Worm (Caenorhabditis elegans): ENCODE measurements around the gene col-113.
A peak's percentile ranks its signal among the peaks of the same experiment; 100 is the strongest.

The col-113 gene

ce11 chrIV:7103211-7103679, 49.1 kb downstream of the col-113 start, which contains the start of the genes rde-8 and ZC477.3 (continued):
- TF ChIP-seq set-16 (GFP tag; IDR thresholded peaks at IDR 0.05), result no peak
- no peak for TF ChIP-seq egl-27 (tag; optimal IDR thresholded peaks at IDR 0.05)
- TF ChIP-seq aha-1 (tag), result peak; percentile 87
- no peak for TF ChIP-seq nhr-42 (GFP tag; IDR thresholded peaks at IDR 0.05)
- TF ChIP-seq hlh-11 (tag; optimal IDR thresholded peaks at IDR 0.05), result no peak
- 0 out of 2 replicates have a peak, but pooled peaks have one; percentile 52 for TF ChIP-seq snpc-1.2 (GFP tag; IDR thresholded peaks at IDR 0.05)
- peak; percentile 42 for TF ChIP-seq nhr-102 (tag; optimal IDR thresholded peaks at IDR 0.05)
- no peak for TF ChIP-seq egl-43 (GFP tag; IDR thresholded peaks at IDR 0.05)
- no peak for TF ChIP-seq ZK337.2 (GFP tag; IDR thresholded peaks at IDR 0.05)
- TF ChIP-seq nhr-28 (tag; optimal IDR thresholded peaks at IDR 0.05), result peak; percentile 18
- TF ChIP-seq mdl-1 (tag; optimal IDR thresholded peaks at IDR 0.05), result no peak
- TF ChIP-seq mdt-29 (GFP tag; IDR thresholded peaks at IDR 0.05), result no peak
- TF ChIP-seq dve-1 (tag; optimal IDR thresholded peaks at IDR 0.05; ENCODE audit: insufficient read depth), result peak; percentile 68
- no peak for TF ChIP-seq D1046.2 (GFP tag; IDR thresholded peaks at IDR 0.05)
- peak; percentile 79 for TF ChIP-seq lin-38 (GFP tag; IDR thresholded peaks at IDR 0.05)
- TF ChIP-seq pqm-1 (tag; optimal IDR thresholded peaks at IDR 0.05), result no peak
- no peak for TF ChIP-seq lim-7 (GFP tag; IDR thresholded peaks at IDR 0.05)
- TF ChIP-seq duxl-1 (tag; optimal IDR thresholded peaks at IDR 0.05; ENCODE audit: poor library complexity), result no peak
- TF ChIP-seq nhr-48 (tag; optimal IDR thresholded peaks at IDR 0.05), result peak; percentile 38
- TF ChIP-seq lir-3 (tag; optimal IDR thresholded peaks at IDR 0.05), result no peak
- no peak for TF ChIP-seq lin-1 (GFP tag; IDR thresholded peaks at IDR 0.05)
- peak; percentile 81 for TF ChIP-seq mes-2 (tag; optimal IDR thresholded peaks at IDR 0.05; ENCODE audit: poor library complexity, severe bottlenecking)
- peak; percentile 75 for TF ChIP-seq dpl-1 (GFP tag; optimal IDR thresholded peaks at IDR 0.05)
- no peak for TF ChIP-seq vab-7 (GFP tag; IDR thresholded peaks at IDR 0.05)
- TF ChIP-seq daf-16 (GFP tag; optimal IDR thresholded peaks at IDR 0.05), result peak in 1 of 2 experiments; percentile 67
- peak; percentile 68 for TF ChIP-seq daf-16 (tag; optimal IDR thresholded peaks at IDR 0.05)
- peak; percentile 10 for TF ChIP-seq ama-1 (optimal IDR thresholded peaks at IDR 0.05)
- no peak for TF ChIP-seq ces-1 (GFP tag; optimal IDR thresholded peaks at IDR 0.05)
- no peak for TF ChIP-seq zip-2 (tag; optimal IDR thresholded peaks at IDR 0.05)
- TF ChIP-seq nhr-77 (tag; optimal IDR thresholded peaks at IDR 0.05), result no peak
- peak in 1 of 2 experiments; percentile 64 for TF ChIP-seq unc-62 (GFP tag; optimal IDR thresholded peaks at IDR 0.05 in 1 of 2)
- TF ChIP-seq unc-62 (tag; optimal IDR thresholded peaks at IDR 0.05), result no peak
- TF ChIP-seq lin-13 (GFP tag; optimal IDR thresholded peaks at IDR 0.05), result peak; percentile 4
- no peak for TF ChIP-seq hlh-30 (tag; optimal IDR thresholded peaks at IDR 0.05; ENCODE audit: insufficient read depth)

Measured in whole organism, L4 larva.